Fruit fly (Drosophila melanogaster) whole organism, larva: ENCODE data around the gene ebo.

Experiments
- noc ChIP-seq: fragments of 200-800 bp; sonication (Bioruptor generic); optimal IDR thresholded peaks from 3 replicates; lab custom pipeline; 2019; ENCODE audit warnings: missing biosample characterization, mild to moderate bottlenecking, missing genetic modification characterization, moderate library complexity

The ebo gene

DNA sequence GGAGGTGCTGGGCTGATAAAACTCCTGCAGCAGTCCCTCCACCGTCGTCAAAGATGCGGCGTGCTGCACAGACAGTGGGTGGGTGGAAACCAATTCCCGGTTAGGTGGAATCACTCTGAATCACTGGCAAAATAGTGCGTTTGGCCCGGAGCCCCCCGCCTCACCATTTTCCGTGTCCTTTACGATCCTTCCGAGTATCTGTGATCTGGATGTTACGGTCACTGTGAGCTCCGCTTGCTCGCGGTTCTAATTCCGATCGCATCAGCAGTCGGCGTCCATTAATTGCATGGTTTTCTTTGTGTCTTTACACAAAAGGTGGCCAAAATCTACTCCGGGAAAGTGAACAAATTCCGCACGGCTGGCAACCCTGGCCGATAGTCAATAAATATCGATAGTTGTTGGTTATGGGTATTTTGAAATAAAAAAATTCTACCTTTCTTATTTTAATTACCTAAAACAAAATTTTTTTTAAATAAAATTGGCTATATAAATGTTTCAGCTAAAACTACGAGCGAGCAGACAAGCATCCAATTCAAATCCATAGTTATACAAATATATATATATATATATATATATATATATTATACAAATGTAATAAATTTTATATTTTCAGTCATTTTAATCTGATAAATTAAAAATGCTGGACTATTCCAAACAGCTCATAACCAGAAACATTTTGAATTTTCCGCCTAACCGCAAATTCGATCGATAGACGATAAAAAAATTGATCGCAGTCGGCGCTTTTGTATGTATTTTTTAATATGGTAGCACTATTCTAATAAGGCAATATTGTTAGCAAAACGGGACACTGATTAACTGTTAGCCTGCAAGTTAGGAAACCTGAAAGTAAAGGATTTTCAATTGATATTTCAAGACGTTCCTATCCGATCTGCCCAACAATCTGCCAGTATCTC is at the start of gene ebo, which contains the start of gene CG13373:
ebo (minus strand) TSS at position 350 of the 914 bp plus-strand sequence.
CG13373 (plus strand) TSS at position 755 of the 914 bp plus-strand sequence.
- TF ChIP-seq noc (tag; lab: Kevin White, UChicago) = no peak

DNA sequence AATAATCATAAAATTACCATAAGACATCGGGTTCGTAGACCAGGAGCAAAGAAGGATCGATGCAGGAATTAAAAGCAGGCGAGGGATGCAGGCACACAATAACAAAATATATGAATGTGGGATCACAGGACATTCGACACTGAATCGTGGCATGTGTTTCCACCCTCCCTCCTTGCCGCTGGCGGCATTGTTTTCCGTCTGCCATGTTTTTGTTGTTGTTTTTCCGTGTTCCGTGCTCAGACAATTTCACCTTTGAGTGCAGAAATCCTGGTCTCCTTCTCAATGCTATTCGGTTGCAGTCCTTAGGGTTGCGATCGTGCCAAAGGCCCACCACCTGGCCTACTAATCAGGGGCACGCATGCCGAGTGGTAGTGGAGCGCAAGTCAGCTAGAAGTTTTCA is 49.2 kb upstream of the ebo start:
- TF ChIP-seq noc (tag; lab: Kevin White, UChicago) = no peak

- TF ChIP-seq noc (tag; lab: Kevin White, UChicago) = no peak
Observed at dm6 chrX:524331-524730, 48.0 kb upstream of the ebo start.

DNA sequence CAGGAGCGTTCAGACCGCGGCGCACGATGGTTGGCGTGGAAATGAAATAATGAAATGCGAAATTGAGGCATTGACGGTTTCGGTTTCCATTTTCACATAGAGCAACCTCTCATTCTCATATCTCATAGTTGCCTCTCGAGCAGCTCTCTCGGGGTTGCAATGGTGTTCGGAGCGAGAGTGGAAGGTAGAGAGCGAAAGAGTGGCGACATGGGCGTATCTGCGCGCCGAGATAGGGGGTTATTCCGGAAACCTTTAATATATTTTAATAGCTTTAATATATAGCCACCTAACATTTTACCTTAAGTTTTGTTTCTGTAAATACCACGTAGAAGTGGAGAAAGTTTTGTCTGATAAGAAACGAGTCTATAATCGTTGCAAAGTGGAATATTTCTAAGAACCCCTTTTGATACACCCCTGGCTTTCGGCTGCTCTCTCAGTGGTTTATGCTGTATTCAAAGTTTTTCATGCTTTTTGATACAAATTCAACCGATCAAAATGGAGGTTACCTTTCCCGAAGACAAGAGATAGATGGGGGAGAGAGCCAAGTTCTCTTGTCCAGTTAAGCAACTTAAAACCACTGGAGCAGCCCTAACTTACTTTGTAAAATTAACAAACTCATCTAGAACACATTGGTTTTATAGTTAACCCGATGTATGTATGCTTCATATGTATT is 46.9 kb upstream of the ebo start, which contains the start of gene elav:
elav (minus strand) TSS at position 48 of the 673 bp plus-strand sequence.
- peak; percentile 99 for TF ChIP-seq noc (tag; lab: Kevin White, UChicago)

dm6 chrX:522357-523043 is 46.1 kb upstream of the ebo start:
- TF ChIP-seq noc (tag; lab: Kevin White, UChicago) = peak; percentile 76

DNA sequence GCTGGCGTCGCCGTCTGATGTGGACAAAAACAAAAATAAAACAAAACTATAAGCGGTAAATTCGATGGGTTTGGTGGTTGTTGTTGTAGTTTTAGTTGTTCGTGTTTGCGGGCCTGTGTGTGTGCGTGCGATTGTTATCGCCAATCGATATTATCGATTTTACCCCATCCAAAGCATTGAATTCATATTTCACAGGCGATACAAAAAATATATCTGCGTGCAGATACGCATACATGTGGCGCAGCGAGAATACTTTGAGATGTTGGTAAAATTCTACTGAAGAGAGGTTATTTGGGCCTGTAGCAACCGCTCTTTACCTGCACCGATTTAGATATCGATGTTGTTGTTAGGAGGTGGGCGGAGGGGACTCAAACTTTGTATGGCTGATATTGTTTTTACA is 45.3 kb upstream of the ebo start:
- no peak for TF ChIP-seq noc (tag; lab: Kevin White, UChicago)

DNA sequence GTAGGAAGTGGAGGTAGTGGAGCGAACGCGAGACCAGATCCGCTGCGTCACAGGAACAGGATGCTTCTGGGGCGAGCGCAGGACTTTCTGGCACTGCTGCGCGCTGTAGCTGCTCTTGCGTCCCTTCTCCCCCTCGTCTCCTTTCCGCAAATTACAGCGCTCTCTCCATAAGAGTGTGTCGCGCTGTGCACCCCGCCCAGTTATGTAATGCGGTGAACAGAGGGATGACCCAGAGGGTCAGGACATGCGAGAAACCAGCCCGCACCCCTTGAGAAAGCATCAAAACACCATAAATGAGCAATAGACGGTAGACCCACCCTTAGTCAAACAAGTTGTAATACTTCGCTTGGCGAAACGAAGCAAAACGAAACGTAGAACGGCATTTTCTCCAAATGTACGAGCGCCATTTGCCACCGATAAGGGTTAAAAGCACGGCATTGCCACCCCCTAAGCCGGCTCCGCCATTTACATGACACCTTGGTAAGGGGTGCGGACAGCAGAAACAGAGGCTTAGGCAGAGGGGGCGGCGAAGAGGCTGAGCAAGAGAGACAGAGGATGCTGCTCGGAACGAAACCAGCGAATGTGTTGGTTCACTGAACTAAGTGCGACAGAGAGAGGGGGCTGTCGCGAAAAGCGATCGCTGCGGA is 44.0 kb upstream of the ebo start:
- no peak for TF ChIP-seq noc (tag; lab: Kevin White, UChicago)

DNA sequence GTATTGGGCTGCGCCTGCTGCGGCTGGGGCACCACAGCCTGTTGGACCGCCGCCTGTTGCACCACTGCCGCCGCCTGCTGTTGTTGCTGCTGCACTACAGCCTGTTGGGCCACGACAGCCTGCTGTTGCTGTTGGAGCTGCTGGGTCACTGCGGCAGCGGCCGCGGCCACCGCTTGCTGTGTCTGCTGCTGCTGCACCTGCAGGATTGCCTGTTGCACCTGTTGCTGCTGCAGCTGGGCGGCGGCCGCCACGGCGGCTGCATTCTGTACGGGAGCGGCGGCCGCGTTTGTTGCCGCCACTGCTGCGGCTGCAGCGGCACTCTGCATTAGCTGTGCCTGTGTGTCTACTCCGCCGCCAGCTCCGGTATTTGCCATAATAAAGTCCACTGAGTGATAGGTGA is 42.5 kb upstream of the ebo start:
- TF ChIP-seq noc (tag; lab: Kevin White, UChicago) = no peak

DNA sequence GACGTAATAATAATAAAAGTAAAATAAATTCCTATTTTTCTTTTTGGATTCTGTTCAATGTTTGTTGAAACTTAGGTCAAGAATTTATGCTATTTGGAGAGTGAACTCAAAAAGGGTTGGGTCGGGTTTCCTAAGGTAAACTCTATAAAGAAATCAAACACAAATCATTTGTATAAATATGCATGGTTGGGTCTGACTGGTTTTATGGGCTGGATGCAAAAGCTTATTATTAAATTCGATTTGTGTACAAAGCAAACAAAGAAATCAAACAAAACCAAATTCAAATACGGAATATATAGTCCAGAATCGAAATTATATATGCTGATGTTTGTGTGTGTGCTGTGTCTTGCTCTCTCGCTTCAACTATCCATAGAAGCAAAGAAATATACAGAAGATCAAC is 39.3 kb upstream of the ebo start:
- no peak for TF ChIP-seq noc (tag; lab: Kevin White, UChicago)

dm6 chrX:512527-512926 is 36.1 kb upstream of the ebo start:
- no peak for TF ChIP-seq noc (tag; lab: Kevin White, UChicago)

DNA sequence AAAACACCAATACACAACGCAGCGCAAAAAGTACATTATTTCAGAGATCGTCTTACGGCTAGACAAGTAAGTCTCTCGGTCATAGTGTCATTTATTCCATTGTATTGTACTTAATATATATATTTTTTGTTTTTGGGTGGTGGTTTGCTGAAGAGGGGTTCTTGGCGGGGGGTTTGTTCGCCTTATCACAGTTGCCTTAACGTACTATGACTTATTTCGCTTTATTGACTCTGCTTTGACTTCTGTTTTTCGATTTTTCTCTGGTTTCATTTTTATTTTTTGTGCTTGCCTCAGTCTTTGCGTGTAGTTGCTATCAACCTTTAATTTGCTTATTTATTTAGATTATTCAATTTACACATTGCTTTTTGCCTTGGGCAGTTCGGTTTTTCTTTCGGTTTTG is 34.1 kb upstream of the ebo start:
- TF ChIP-seq noc (tag; lab: Kevin White, UChicago) = no peak

DNA sequence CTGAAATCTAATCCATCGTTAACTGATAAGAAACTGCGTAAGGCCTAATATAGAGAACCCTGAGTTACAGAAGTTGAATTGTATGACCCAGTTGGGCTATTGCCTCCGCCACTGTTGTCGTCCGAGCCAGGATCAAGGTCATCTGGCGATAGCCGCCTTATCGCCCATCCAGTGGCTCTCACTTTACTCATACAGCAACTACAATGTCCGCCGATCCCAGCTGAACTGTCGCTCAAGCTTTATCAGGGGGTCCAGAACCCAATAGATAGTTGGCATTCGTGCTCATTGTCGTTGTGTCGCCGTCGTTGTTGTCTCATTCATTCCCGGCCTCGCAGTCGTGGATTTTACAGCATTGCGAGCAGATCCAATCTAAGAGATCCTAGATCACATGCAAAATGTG is 32.7 kb upstream of the ebo start, which contains the start of gene arg:
arg (plus strand) TSS at position 319 of the 400 bp plus-strand sequence.
- TF ChIP-seq noc (tag; lab: Kevin White, UChicago) = no peak

DNA sequence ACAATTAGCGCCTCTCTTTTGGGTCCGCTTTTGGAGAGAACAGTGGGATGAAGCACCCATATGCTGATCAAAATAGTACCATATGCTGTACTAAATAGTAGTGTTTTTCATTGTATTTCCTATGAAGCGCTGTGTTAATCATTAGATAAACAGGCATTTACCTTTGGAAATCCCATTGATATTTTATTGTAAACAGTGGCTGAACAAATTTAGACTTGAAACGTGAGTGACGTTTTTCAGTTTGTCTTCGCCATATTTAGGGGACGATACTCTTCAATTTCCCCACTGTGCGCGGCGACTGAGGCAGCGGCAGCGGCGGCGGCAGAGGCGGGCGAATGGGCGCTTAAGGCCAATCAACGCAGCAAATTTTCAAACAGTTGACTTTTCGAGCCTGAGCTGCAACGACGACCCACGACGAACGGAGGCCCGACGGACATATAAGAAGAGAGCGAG is 23.2 kb upstream of the ebo start:
- peak; percentile 85 for TF ChIP-seq noc (tag; lab: Kevin White, UChicago)

- TF ChIP-seq noc (tag; lab: Kevin White, UChicago) = no peak
Observed at dm6 chrX:498924-499588, 22.7 kb upstream of the ebo start.

DNA sequence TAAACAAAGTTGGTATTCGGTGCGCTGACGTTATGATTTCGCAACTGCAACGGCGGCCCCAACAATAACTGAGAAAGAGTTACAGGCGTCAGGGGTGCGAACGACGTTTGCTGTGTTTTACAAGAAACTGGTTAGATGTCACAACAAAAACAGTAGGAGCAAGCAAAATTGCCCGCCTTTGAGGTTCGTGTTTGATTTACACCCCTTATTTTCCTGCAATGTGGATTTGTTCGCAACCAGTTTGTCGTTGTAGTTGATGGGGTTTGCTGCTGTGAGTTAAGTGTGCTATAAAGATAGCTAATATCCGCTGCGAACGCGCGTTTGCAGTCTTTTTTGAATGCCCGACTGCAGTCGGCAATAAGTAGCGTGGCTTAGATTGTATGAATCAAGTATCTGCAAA is 22.1 kb upstream of the ebo start:
- TF ChIP-seq noc (tag; lab: Kevin White, UChicago) = no peak
